Fruit fly (Drosophila melanogaster): ENCODE data around the gene Ddr.

- TF ChIP-seq CG34406 (GFP tag; optimal IDR thresholded peaks at IDR 0.05) = no peak
- TF ChIP-seq Blimp-1 (GFP tag; optimal IDR thresholded peaks at IDR 0.05) = no peak
- TF ChIP-seq CG1621 (tag; optimal IDR thresholded peaks at IDR 0.05) = no peak
- TF ChIP-seq Smox (GFP tag; optimal IDR thresholded peaks at IDR 0.05) = peak; percentile 29
- peak; percentile 19 for TF ChIP-seq CG10669 (GFP tag; optimal IDR thresholded peaks at IDR 0.05)
These were observed 27.4 kb downstream of the Ddr start for dm6 chr2L:6280328-6280727.

Measured in whole organism, prepupa.